Worm (Caenorhabditis elegans) whole organism, mixed stage, embryonic: ENCODE results near the gene Y38E10A.28.
A peak's percentile ranks its signal among the peaks of the same experiment; 100 is the strongest.

ENCODE experiments used
- bed-3 ChIP-seq: fragments of 200-800 bp; sonication (Bioruptor generic); optimal IDR thresholded peaks from 3 replicates; lab custom pipeline; 2018; ENCODE audit warnings: mild to moderate bottlenecking, missing genetic modification characterization, moderate library complexity, missing compliant biosample characterization
- ceh-39 ChIP-seq: fragments of 150-350 bp; optimal IDR thresholded peaks from 2 replicates; lab custom pipeline; 2014; ENCODE audit warnings: missing biosample characterization, missing genetic modification characterization
- ceh-43 ChIP-seq: fragments of 200-800 bp; sonication (Bioruptor generic); optimal IDR thresholded peaks from 2 replicates; lab custom pipeline; 2018; ENCODE audit warnings: mild to moderate bottlenecking, missing genetic modification characterization, moderate library complexity, missing compliant biosample characterization
- ceh-83 ChIP-seq: fragments of 200-800 bp; sonication (Bioruptor generic); optimal IDR thresholded peaks from 2 replicates; lab custom pipeline; 2018; ENCODE audit warnings: mild to moderate bottlenecking, missing genetic modification characterization, missing compliant biosample characterization
- ces-1 ChIP-seq: fragments of 150-350 bp; optimal IDR thresholded peaks from 2 replicates; lab custom pipeline; 2014; ENCODE audit warnings: missing biosample characterization, missing genetic modification reagents, missing genetic modification characterization
- cnd-1 ChIP-seq: fragments of 200-800 bp; sonication (Bioruptor generic); optimal IDR thresholded peaks from 2 replicates; lab custom pipeline; 2018; ENCODE audit warnings: mild to moderate bottlenecking, missing genetic modification characterization, missing compliant biosample characterization
- drap-1 ChIP-seq: fragments of 200-800 bp; sonication (Bioruptor generic); optimal IDR thresholded peaks from 3 replicates; lab custom pipeline; 2018; ENCODE audit warnings: mild to moderate bottlenecking, missing genetic modification characterization, missing compliant biosample characterization
- elt-1 ChIP-seq: sonication (generic microtip); optimal IDR thresholded peaks from 2 replicates; lab custom pipeline; 2017; ENCODE audit warnings: missing genetic modification characterization, mild to moderate bottlenecking, missing compliant biosample characterization, antibody characterized with exemption, moderate library complexity, borderline replicate concordance; ENCODE audit not compliant: insufficient read depth
- hlh-1 ChIP-seq: fragments of 150-350 bp; optimal IDR thresholded peaks from 2 replicates; lab custom pipeline; 2014; ENCODE audit warnings: missing biosample characterization, missing genetic modification reagents, missing genetic modification characterization
- lin-13 ChIP-seq: fragments of 150-350 bp; optimal IDR thresholded peaks from 2 replicates; lab custom pipeline; 2014; ENCODE audit warnings: missing biosample characterization, missing genetic modification characterization
- lin-32 ChIP-seq: fragments of 200-800 bp; sonication (Bioruptor generic); optimal IDR thresholded peaks from 2 replicates; lab custom pipeline; 2018; ENCODE audit warnings: mild to moderate bottlenecking, missing genetic modification characterization, missing compliant biosample characterization
- lsy-2 ChIP-seq: fragments of 150-350 bp; optimal IDR thresholded peaks from 2 replicates; lab custom pipeline; 2014; ENCODE audit warnings: missing biosample characterization, missing genetic modification characterization
- mab-5 ChIP-seq: fragments of 150-350 bp; optimal IDR thresholded peaks from 2 replicates; lab custom pipeline; 2014; ENCODE audit warnings: missing biosample characterization, missing genetic modification characterization
- mep-1 ChIP-seq: fragments of 150-350 bp; optimal IDR thresholded peaks from 2 replicates; lab custom pipeline; 2017; ENCODE audit warnings: missing biosample characterization, missing genetic modification reagents, missing genetic modification characterization, inconsistent platforms
- nhr-2 ChIP-seq: fragments of 150-350 bp; optimal IDR thresholded peaks from 2 replicates; lab custom pipeline; 2014; ENCODE audit warnings: missing biosample characterization, missing genetic modification characterization
- nhr-237 ChIP-seq: fragments of 150-350 bp; optimal IDR thresholded peaks from 2 replicates; lab custom pipeline; 2014; ENCODE audit warnings: missing biosample characterization, missing genetic modification characterization
- nhr-28 ChIP-seq: fragments of 150-350 bp; optimal IDR thresholded peaks from 2 replicates; lab custom pipeline; 2014; ENCODE audit warnings: missing biosample characterization, missing genetic modification characterization
- nhr-76 ChIP-seq: sonication (generic microtip); optimal IDR thresholded peaks from 2 replicates; lab custom pipeline; 2017; ENCODE audit warnings: missing biosample characterization, missing genetic modification characterization
- pha-4 ChIP-seq: fragments of 150-350 bp; optimal IDR thresholded peaks from 2 replicates; lab custom pipeline; 2018; ENCODE audit warnings: missing biosample characterization, missing genetic modification reagents, missing genetic modification characterization
- sem-2 ChIP-seq: fragments of 200-800 bp; sonication (Bioruptor generic); optimal IDR thresholded peaks from 2 replicates; lab custom pipeline; 2018; ENCODE audit warnings: mild to moderate bottlenecking, missing genetic modification characterization, missing compliant biosample characterization
- snpc-4 ChIP-seq: fragments of 150-350 bp; optimal IDR thresholded peaks from 2 replicates; lab custom pipeline; 2014; ENCODE audit warnings: missing biosample characterization, missing genetic modification characterization
- sptf-1 ChIP-seq: sonication (generic microtip); optimal IDR thresholded peaks from 2 replicates; lab custom pipeline; 2017; ENCODE audit warnings: mild to moderate bottlenecking, missing genetic modification characterization, moderate library complexity, missing compliant biosample characterization
- unc-39 ChIP-seq: fragments of 150-350 bp; optimal IDR thresholded peaks from 2 replicates; lab custom pipeline; 2014; ENCODE audit warnings: missing biosample characterization, missing genetic modification characterization
- unc-62 ChIP-seq: fragments of 150-350 bp; optimal IDR thresholded peaks from 2 replicates; lab custom pipeline; 2014; ENCODE audit warnings: missing biosample characterization, missing genetic modification reagents, missing genetic modification characterization
- ztf-11 ChIP-seq: fragments of 150-350 bp; optimal IDR thresholded peaks from 2 replicates; lab custom pipeline; 2014; ENCODE audit warnings: missing biosample characterization, missing genetic modification characterization

Y38E10A.28 gene

DNA sequence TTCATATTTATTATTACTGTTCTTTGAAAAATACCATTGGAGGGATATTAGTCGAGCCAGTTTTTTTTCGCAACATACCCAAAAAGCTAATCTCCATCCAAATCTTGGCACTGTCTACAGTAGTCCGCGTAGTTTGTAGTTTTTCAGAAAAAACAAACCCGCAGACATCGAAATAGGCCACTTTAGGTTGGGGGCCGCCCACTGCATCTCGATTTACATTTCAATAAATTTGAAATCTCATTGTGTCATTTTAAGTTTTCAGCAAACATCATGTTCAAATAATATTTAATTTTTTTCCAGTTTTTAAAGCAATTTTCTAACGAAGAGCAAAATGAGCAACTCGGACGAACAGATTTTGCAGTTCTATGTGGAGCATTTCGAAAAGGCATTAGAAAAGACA lies 10.9 kb downstream of the Y38E10A.28 start, which contains the start of gene nhr-235:
Gene nhr-235 (plus strand): TSS at position 301 of the 400 bp plus-strand sequence.
- no peak for TF ChIP-seq sptf-1
- TF ChIP-seq, all 35 proteins: peak for 0

ce11 chrII:12654447-12654846 lies 25.0 kb downstream of the Y38E10A.28 start, which contains the start of gene rgs-4:
Gene rgs-4 (plus strand): TSS chrII:12654747.
- TF ChIP-seq ceh-83 (GFP tag; lab: Kevin White, UChicago) (no peak), sptf-1 (no peak), ztf-11 (no peak), mep-1 (no peak), nhr-237 (tag; lab: Kevin White, UChicago) (no peak), nhr-28 (tag; lab: Kevin White, UChicago) (no peak), cnd-1 (no peak), pha-4 (no peak), unc-62 (no peak), mab-5 (tag; lab: Kevin White, UChicago) (no peak), snpc-4 (tag; lab: Kevin White, UChicago) (no peak), sem-2 (GFP tag; lab: Kevin White, UChicago) (no peak), bed-3 (GFP tag; lab: Kevin White, UChicago) (no peak)

ce11 chrII:12655816-12656215 lies 26.3 kb downstream of the Y38E10A.28 start:
- TF ChIP-seq sem-2 (GFP tag; lab: Kevin White, UChicago) (no peak), pha-4 (no peak), unc-62 (no peak), unc-39 (no peak), nhr-76 (no peak), bed-3 (GFP tag; lab: Kevin White, UChicago) (no peak), lin-13 (tag; lab: Kevin White, UChicago) (no peak), ceh-43 (GFP tag; lab: Kevin White, UChicago) (no peak)

- TF ChIP-seq nhr-2 (no peak), drap-1 (GFP tag; lab: Kevin White, UChicago) (no peak), ces-1 (GFP tag; lab: Kevin White, UChicago) (no peak), nhr-76 (no peak), ceh-43 (GFP tag; lab: Kevin White, UChicago) (no peak), bed-3 (GFP tag; lab: Kevin White, UChicago) (no peak), sem-2 (GFP tag; lab: Kevin White, UChicago) (no peak), lin-13 (tag; lab: Kevin White, UChicago) (no peak), nhr-237 (tag; lab: Kevin White, UChicago) (no peak), mep-1 (no peak), cnd-1 (no peak)
- TF ChIP-seq, all 35 proteins: peak for 0
Measured at ce11 chrII:12657620-12658019, 28.1 kb downstream of the Y38E10A.28 start.

ce11 chrII:12658409-12658808 lies 28.9 kb downstream of the Y38E10A.28 start:
- TF ChIP-seq lin-32: no peak
- TF ChIP-seq ceh-83 (GFP tag; lab: Kevin White, UChicago): no peak

DNA sequence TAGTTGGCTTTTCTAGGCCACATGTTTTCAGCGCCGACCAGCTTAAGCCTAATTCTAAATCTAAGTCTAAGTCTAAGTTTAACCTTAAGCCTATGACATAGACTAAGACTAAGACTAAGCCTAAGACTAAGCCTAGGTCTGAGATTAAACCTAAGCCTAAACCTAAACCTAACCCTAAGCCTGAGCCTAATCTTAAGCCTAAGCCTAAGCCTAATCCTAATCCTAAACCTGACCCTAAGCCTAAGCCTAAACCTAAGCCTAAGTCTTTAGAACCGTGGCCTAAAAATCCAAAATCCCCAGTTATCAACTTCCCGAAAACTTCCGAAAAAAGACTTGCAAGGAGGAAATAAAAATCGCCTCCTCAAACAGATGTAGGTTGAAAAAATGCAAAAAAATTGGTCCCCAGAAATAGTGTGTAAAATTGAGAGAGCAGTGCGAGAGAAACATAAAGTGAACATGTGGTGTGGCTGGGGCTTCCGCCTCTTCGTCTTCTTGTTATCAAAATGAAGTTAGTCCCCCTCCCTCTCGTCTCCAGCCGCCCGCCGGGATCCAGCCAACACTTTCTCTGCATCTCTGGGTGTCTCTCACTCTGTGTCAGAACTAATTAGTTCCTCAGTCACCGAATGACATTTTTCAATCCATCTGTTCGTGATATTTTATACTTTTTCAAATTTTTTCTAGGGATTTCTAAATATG lies 30.3 kb downstream of the Y38E10A.28 start:
- peak; percentile 66 for TF ChIP-seq hlh-1 (tag; lab: Kevin White, UChicago)
- TF ChIP-seq ces-1 (GFP tag; lab: Kevin White, UChicago): peak; percentile 36
- TF ChIP-seq ceh-43 (GFP tag; lab: Kevin White, UChicago): no peak
- no peak for TF ChIP-seq sptf-1

DNA sequence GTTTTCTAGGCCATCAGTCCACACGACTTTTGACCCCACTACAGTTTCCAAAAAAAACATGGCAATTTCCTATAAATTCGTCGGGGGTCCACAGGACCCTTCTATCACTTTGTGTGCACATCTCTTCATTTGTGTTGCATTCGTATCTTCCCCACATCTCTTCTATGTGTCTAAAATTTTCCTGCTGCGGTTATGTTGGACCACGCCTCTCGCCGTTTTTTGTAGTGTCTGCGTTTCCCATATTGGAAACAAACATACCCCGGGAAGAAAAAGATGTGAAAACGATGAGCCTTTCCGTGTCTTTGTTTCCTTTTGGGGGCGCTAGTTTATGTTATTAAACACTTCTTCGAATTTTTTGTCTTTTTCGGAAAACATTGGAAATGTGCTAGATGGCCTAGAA lies 32.4 kb downstream of the Y38E10A.28 start:
- no peak for TF ChIP-seq cnd-1
- no peak for TF ChIP-seq nhr-28 (tag; lab: Kevin White, UChicago)
- TF ChIP-seq ceh-39 (tag; lab: Kevin White, UChicago): no peak
- TF ChIP-seq ceh-83 (GFP tag; lab: Kevin White, UChicago): no peak
- TF ChIP-seq unc-39: no peak
- TF ChIP-seq mep-1: no peak
- no peak for TF ChIP-seq lsy-2
- no peak for TF ChIP-seq nhr-76
- TF ChIP-seq elt-1: no peak
- no peak for TF ChIP-seq mab-5 (tag; lab: Kevin White, UChicago)
- no peak for TF ChIP-seq snpc-4 (tag; lab: Kevin White, UChicago)
